Worm (Caenorhabditis elegans): Measurements from ENCODE around the gene F54C9.3.

The F54C9.3 gene

ce11 chrII:8546975-8547374 lies 19.7 kb downstream of the F54C9.3 start (continued):
- TF ChIP-seq pqm-1 (tag; optimal IDR thresholded peaks at IDR 0.05) (peak; percentile 49), ceh-14 (tag; optimal IDR thresholded peaks at IDR 0.05) (peak; percentile 59), mec-3 (tag; optimal IDR thresholded peaks at IDR 0.05; ENCODE audit: borderline replicate concordance) (no peak), nfya-1 (tag; optimal IDR thresholded peaks at IDR 0.05) (peak; percentile 51), ztf-16 (tag; optimal IDR thresholded peaks at IDR 0.05) (peak; percentile 75), nhr-11 (tag; optimal IDR thresholded peaks at IDR 0.05) (no peak), hlh-6 (tag; optimal IDR thresholded peaks at IDR 0.05) (peak; percentile 85), che-1 (tag; optimal IDR thresholded peaks at IDR 0.05) (peak; percentile 88), nhr-232 (tag; optimal IDR thresholded peaks at IDR 0.05) (peak; percentile 65), F13H6.1 (tag; optimal IDR thresholded peaks at IDR 0.05) (peak; percentile 46), elt-4 (tag; optimal IDR thresholded peaks at IDR 0.05) (no peak), ahr-1 (tag; optimal IDR thresholded peaks at IDR 0.05) (peak; percentile 75), lin-11 (tag; optimal IDR thresholded peaks at IDR 0.05) (peak; percentile 83), ceh-48 (tag; optimal IDR thresholded peaks at IDR 0.05) (peak; percentile 82), sdc-2 (tag; optimal IDR thresholded peaks at IDR 0.05) (peak; percentile 63), ets-4 (tag; optimal IDR thresholded peaks at IDR 0.05) (peak; percentile 71), C38D4.7 (GFP tag; optimal IDR thresholded peaks at IDR 0.05) (peak; percentile 78), tbx-2 (tag; optimal IDR thresholded peaks at IDR 0.05) (peak; percentile 88), dmd-4 (tag; optimal IDR thresholded peaks at IDR 0.05; ENCODE audit: borderline replicate concordance) (peak; percentile 56), unc-55 (GFP tag; optimal IDR thresholded peaks at IDR 0.05) (no peak), ceh-18 (tag; optimal IDR thresholded peaks at IDR 0.05) (peak; percentile 56), pag-3 (tag; optimal IDR thresholded peaks at IDR 0.05; ENCODE audit: borderline replicate concordance) (peak; percentile 27), fkh-6 (tag; optimal IDR thresholded peaks at IDR 0.05) (peak; percentile 78), unc-3 (GFP tag; conservative IDR thresholded peaks at IDR 0.05) (peak; percentile 71; the same call in 1 of the 2 replicates), unc-3 (tag; optimal IDR thresholded peaks at IDR 0.05) (peak; percentile 75)

DNA sequence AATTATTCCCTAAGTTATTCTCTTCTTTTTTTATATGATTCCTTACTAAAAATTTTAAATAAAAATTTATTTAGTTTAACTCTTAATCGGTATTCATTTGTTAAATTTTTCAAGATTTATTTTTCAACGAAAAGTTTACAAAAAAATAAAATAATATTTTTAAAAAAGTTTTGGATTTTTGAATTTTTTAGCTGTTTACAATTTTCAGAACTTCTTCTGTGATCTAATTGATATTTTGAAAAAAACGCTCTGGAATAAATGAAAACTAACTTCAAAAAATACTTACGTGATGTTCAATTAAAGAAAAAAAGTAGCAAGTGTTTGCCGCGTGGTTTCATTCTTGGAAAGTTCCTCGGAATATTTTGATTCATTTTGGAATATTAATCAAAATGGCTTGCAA lies 21.3 kb downstream of the F54C9.3 start, which contains the start of gene decr-1.2:
Gene decr-1.2 (plus strand): TSS at position 301 of the 400 bp plus-strand sequence.
- no peak for TF ChIP-seq che-1 (tag; optimal IDR thresholded peaks at IDR 0.05)
- TF ChIP-seq sdc-2 (tag; optimal IDR thresholded peaks at IDR 0.05): no peak
- TF ChIP-seq K02D7.2 (tag; optimal IDR thresholded peaks at IDR 0.05): no peak
- TF ChIP-seq ceh-48 (tag; optimal IDR thresholded peaks at IDR 0.05): no peak
- no peak for TF ChIP-seq ztf-16 (tag; optimal IDR thresholded peaks at IDR 0.05)
- no peak for TF ChIP-seq elt-2 (tag; optimal IDR thresholded peaks at IDR 0.05)
- TF ChIP-seq pha-2 (tag; optimal IDR thresholded peaks at IDR 0.05): no peak
- TF ChIP-seq ceh-2 (tag; optimal IDR thresholded peaks at IDR 0.05): no peak
- no peak for TF ChIP-seq madf-2 (tag; optimal IDR thresholded peaks at IDR 0.05)
- TF ChIP-seq unc-42 (tag; optimal IDR thresholded peaks at IDR 0.05): no peak
- TF ChIP-seq hlh-15 (tag; optimal IDR thresholded peaks at IDR 0.05): no peak
- TF ChIP-seq tbx-2 (tag; optimal IDR thresholded peaks at IDR 0.05): no peak
- TF ChIP-seq sox-2 (GFP tag; IDR thresholded peaks at IDR 0.05): no peak
- no peak for TF ChIP-seq ets-4 (tag; optimal IDR thresholded peaks at IDR 0.05)
- no peak for TF ChIP-seq unc-86 (tag; optimal IDR thresholded peaks at IDR 0.05)
- no peak for TF ChIP-seq hlh-30 (tag; optimal IDR thresholded peaks at IDR 0.05; ENCODE audit: insufficient read depth)
- no peak for TF ChIP-seq ahr-1 (tag; optimal IDR thresholded peaks at IDR 0.05)

- TF ChIP-seq elt-4 (tag; optimal IDR thresholded peaks at IDR 0.05) (no peak), ttx-3 (tag; optimal IDR thresholded peaks at IDR 0.05) (no peak), pag-3 (tag; optimal IDR thresholded peaks at IDR 0.05; ENCODE audit: borderline replicate concordance) (no peak), unc-3 (GFP tag; conservative IDR thresholded peaks at IDR 0.05) (no peak), unc-3 (tag; optimal IDR thresholded peaks at IDR 0.05) (no peak), hlh-30 (tag; optimal IDR thresholded peaks at IDR 0.05; ENCODE audit: insufficient read depth) (no peak), nhr-232 (tag; optimal IDR thresholded peaks at IDR 0.05) (no peak), ceh-22 (tag; optimal IDR thresholded peaks at IDR 0.05) (no peak), madf-2 (tag; optimal IDR thresholded peaks at IDR 0.05) (no peak), syd-9 (tag; optimal IDR thresholded peaks at IDR 0.05) (no peak), fkh-10 (GFP tag; optimal IDR thresholded peaks at IDR 0.05) (no peak), che-1 (tag; optimal IDR thresholded peaks at IDR 0.05) (no peak), mec-3 (tag; optimal IDR thresholded peaks at IDR 0.05; ENCODE audit: borderline replicate concordance) (no peak), unc-42 (tag; optimal IDR thresholded peaks at IDR 0.05) (no peak), fax-1 (tag; optimal IDR thresholded peaks at IDR 0.05) (no peak), ceh-9 (tag; optimal IDR thresholded peaks at IDR 0.05) (no peak), pax-1 (tag; optimal IDR thresholded peaks at IDR 0.05) (no peak), gmeb-2 (tag; optimal IDR thresholded peaks at IDR 0.05) (no peak), ama-1 (optimal IDR thresholded peaks at IDR 0.05) (no peak), eyg-1 (tag; optimal IDR thresholded peaks at IDR 0.05) (no peak), odd-2 (tag; optimal IDR thresholded peaks at IDR 0.05) (no peak)
These were observed 26.2 kb downstream of the F54C9.3 start, which contains the start of gene pqn-73 for ce11 chrII:8540412-8540811. Gene pqn-73 (plus strand): TSS chrII:8540712.
